Fruit fly (Drosophila melanogaster): ENCODE data around the gene Lk6.
A peak's percentile ranks its signal among the peaks of the same experiment; 100 is the strongest.

Lk6 gene

DNA sequence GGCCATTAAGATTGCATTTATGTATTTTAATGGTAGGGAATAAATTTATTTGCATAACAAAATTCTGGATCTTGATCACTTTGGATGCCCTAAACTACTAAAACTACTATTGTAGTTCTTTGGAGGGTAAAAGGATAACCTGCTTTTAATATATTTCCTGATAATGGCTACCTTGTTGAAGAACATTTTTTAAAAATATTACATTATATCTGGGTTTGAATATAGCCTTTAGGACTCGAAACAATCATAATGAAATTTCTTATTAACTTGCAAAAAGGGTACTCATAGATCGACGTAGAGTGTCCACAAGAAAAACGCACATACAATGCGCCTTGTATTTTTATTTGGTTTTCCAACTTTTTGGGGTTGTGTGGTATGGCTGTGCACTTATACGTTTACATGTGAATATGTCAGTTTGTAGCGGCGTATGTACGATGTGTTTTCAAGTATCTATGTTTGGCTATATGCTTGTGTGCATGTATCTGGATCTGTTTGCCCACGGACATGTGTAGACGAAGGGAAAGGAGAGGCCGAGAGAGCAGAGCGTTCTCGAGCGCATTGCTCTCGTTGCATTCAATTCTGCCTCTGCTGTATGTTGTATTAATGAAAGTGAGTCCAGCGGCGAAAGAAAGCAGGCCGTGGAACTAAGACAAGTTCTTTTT, 15.2 kb upstream of the Lk6 start:
- TF ChIP-seq CG7045 (GFP tag; optimal IDR thresholded peaks at IDR 0.05) (no peak), kay (GFP tag; ENCODE audit: borderline replicate concordance) (peak; percentile 85), toe (GFP tag; optimal IDR thresholded peaks at IDR 0.05) (peak; percentile 9), tj (GFP tag; optimal IDR thresholded peaks at IDR 0.05) (no peak), CG33017 (tag; optimal IDR thresholded peaks at IDR 0.05) (peak; percentile 14), CG14711 (tag; optimal IDR thresholded peaks at IDR 0.05) (peak; percentile 38), Clk (GFP tag; optimal IDR thresholded peaks at IDR 0.05) (no peak), cnc (optimal IDR thresholded peaks at IDR 0.05) (no peak)

DNA sequence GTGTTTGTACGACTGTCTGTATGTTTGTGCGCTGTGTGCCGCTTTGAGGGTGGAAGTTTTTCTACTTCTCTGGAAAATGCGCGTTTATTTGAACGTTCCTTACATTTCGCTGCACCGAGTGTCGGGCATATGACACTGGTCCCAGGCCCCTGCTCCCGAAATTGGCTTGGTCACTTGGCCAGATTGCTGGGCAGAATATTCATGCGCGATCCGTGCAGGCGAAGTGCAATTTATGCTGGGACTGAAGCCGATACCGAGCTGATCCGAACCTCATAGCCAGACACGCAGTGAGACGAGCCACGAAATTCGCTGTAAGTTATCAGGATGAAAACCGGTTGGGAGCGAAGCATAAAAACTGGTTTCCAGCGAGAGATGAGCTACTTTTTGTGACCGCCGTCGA, 14.6 kb upstream of the Lk6 start:
- TF ChIP-seq CG5204 (GFP tag; optimal IDR thresholded peaks at IDR 0.05) = no peak
- TF ChIP-seq kay (GFP tag; ENCODE audit: borderline replicate concordance) = no peak
- no peak for TF ChIP-seq CG11617 (GFP tag; optimal IDR thresholded peaks at IDR 0.05)
- TF ChIP-seq Hr96 (GFP tag; optimal IDR thresholded peaks at IDR 0.05) = peak; percentile 14

DNA sequence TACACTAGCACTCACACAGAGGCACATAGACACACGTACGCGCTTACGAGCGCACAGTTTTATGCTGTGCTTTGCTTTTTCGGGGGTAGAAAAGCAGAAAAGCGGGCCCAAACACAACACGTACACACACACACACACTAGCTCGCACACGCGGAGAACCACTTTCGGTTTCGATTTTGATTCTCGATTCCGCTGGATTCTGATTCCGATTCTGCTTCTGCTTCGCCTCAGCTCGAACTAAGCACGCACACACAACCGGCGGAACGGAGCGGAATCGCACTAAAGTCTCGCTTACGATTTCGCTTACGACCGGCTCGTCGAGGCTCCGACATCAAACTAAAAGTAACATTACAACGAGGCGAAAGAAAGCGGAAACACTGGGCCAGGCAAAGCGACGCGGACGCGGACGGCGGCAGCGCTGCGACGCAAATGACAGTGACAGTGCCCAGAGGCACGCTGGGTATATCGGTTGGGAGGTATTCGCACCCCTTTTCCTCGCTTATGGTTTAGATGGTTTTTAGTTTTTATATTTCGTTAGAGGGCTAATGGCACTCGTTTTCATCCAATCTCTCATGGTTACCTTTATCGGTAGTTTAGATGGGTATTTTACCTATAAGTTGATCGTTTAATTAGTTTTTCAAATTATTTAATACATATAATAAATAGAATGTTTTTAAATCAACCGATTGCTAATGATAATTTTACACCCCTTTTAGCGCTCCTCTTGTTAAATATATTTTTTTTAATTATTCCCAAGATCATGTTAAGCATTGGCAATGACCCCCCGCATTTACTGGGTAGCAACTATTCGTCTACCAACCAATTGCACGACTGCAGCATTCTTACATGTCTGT, 14.0 kb upstream of the Lk6 start:
- TF ChIP-seq bab1 (GFP tag; optimal IDR thresholded peaks at IDR 0.05) (peak; percentile 39), toe (GFP tag; optimal IDR thresholded peaks at IDR 0.05) (peak; percentile 68), CG1620 (GFP tag; optimal IDR thresholded peaks at IDR 0.05) (peak; percentile 72), kay (GFP tag; ENCODE audit: borderline replicate concordance) (peak; percentile 75), CG7101 (tag; optimal IDR thresholded peaks at IDR 0.05) (peak; percentile 62), CG14711 (tag; optimal IDR thresholded peaks at IDR 0.05) (peak; percentile 14), CG5204 (GFP tag; optimal IDR thresholded peaks at IDR 0.05) (peak; percentile 85), cic (GFP tag; optimal IDR thresholded peaks at IDR 0.05) (peak; percentile 76), Hr96 (GFP tag; optimal IDR thresholded peaks at IDR 0.05) (peak; percentile 79), CG33017 (tag; optimal IDR thresholded peaks at IDR 0.05) (peak; percentile 15), pad (GFP tag; optimal IDR thresholded peaks at IDR 0.05) (peak; percentile 69), Clk (GFP tag; optimal IDR thresholded peaks at IDR 0.05) (peak; percentile 8), ovo (GFP tag; optimal IDR thresholded peaks at IDR 0.05) (peak; percentile 70), tj (GFP tag; optimal IDR thresholded peaks at IDR 0.05) (peak; percentile 76), cnc (optimal IDR thresholded peaks at IDR 0.05) (no peak), Crg-1 (GFP tag; optimal IDR thresholded peaks at IDR 0.05) (peak; percentile 63), CG11617 (GFP tag; optimal IDR thresholded peaks at IDR 0.05) (peak; percentile 98), CG12768 (GFP tag; optimal IDR thresholded peaks at IDR 0.05) (peak; percentile 74), CG7045 (GFP tag; optimal IDR thresholded peaks at IDR 0.05) (peak; percentile 79), Mnt (GFP tag; optimal IDR thresholded peaks at IDR 0.05) (peak; percentile 89)

DNA sequence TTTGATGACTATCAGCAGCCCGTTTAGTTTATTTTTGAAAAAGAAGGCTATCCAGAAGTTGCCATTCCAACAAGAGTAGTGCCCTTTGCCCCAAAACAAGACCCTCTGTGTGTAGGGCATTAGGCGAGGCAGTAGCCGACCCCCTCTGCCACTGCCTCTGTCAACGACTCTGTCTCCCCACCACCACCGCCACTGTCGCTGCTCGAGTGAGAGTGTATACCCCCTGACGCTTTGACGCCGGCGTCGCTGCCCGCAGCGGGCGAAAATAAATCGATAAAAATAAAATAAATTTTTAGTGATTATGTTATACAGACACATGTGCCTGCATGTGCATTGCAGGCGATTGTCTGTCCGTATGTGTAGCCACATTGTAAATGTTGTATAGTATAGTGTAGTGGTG, 12.8 kb upstream of the Lk6 start:
- no peak for TF ChIP-seq CG5204 (GFP tag; optimal IDR thresholded peaks at IDR 0.05)
- TF ChIP-seq Mnt (GFP tag; optimal IDR thresholded peaks at IDR 0.05) = peak; percentile 66
- TF ChIP-seq pad (GFP tag; optimal IDR thresholded peaks at IDR 0.05) = no peak
- no peak for TF ChIP-seq Crg-1 (GFP tag; optimal IDR thresholded peaks at IDR 0.05)
- TF ChIP-seq tj (GFP tag; optimal IDR thresholded peaks at IDR 0.05) = peak; percentile 0
- no peak for TF ChIP-seq ovo (GFP tag; optimal IDR thresholded peaks at IDR 0.05)
- peak; percentile 11 for TF ChIP-seq CG7045 (GFP tag; optimal IDR thresholded peaks at IDR 0.05)
- no peak for TF ChIP-seq Hr96 (GFP tag; optimal IDR thresholded peaks at IDR 0.05)

dm6 chr3R:11776068-11776767, 12.0 kb upstream of the Lk6 start:
- TF ChIP-seq CG14711 (tag; optimal IDR thresholded peaks at IDR 0.05) = no peak
- TF ChIP-seq Mnt (GFP tag; optimal IDR thresholded peaks at IDR 0.05) = no peak
- peak; percentile 14 for TF ChIP-seq kay (GFP tag; ENCODE audit: borderline replicate concordance)

DNA sequence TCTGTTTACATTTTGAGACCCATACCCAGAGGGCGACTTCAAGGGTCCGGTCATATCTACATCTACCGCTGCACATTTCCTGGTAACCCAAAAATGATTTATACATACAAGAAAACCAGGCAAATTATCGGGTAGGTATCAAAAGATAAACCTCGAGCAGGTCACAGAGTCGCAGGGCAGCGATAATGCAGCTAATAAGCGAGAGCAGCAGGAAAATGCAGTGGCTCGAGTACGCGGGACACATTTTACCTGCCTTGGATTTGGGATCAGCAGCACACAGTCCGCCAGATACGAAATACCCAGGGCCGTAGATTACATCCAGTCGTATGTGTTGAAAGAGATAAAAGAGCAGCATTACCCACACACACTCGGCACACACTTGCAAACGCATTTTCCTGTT, 10.9 kb upstream of the Lk6 start:
- TF ChIP-seq kay (GFP tag; ENCODE audit: borderline replicate concordance) (no peak), CG5204 (GFP tag; optimal IDR thresholded peaks at IDR 0.05) (no peak), CG1620 (GFP tag; optimal IDR thresholded peaks at IDR 0.05) (no peak), Mnt (GFP tag; optimal IDR thresholded peaks at IDR 0.05) (no peak), CG7045 (GFP tag; optimal IDR thresholded peaks at IDR 0.05) (no peak), CG11617 (GFP tag; optimal IDR thresholded peaks at IDR 0.05) (no peak), CG33017 (tag; optimal IDR thresholded peaks at IDR 0.05) (no peak), toe (GFP tag; optimal IDR thresholded peaks at IDR 0.05) (no peak), Hr96 (GFP tag; optimal IDR thresholded peaks at IDR 0.05) (no peak)

Measured in whole organism, adult.